Worm (Caenorhabditis elegans) whole organism, mixed stage, embryonic: Measurements from ENCODE around the gene F35C11.4.

Experiments
- bed-3 ChIP-seq: fragments of 200-800 bp; sonication (Bioruptor generic); optimal IDR thresholded peaks from 3 replicates; lab custom pipeline; 2018; ENCODE audit warnings: mild to moderate bottlenecking, missing genetic modification characterization, moderate library complexity, missing compliant biosample characterization
- blmp-1 ChIP-seq: fragments of 150-350 bp; optimal IDR thresholded peaks from 2 replicates; lab custom pipeline; 2014; ENCODE audit warnings: missing biosample characterization, missing genetic modification characterization
- ceh-39 ChIP-seq: fragments of 150-350 bp; optimal IDR thresholded peaks from 2 replicates; lab custom pipeline; 2014; ENCODE audit warnings: missing biosample characterization, missing genetic modification characterization
- ceh-43 ChIP-seq: fragments of 200-800 bp; sonication (Bioruptor generic); optimal IDR thresholded peaks from 2 replicates; lab custom pipeline; 2018; ENCODE audit warnings: mild to moderate bottlenecking, missing genetic modification characterization, moderate library complexity, missing compliant biosample characterization
- ceh-83 ChIP-seq: fragments of 200-800 bp; sonication (Bioruptor generic); optimal IDR thresholded peaks from 2 replicates; lab custom pipeline; 2018; ENCODE audit warnings: mild to moderate bottlenecking, missing genetic modification characterization, missing compliant biosample characterization
- ces-1 ChIP-seq: fragments of 150-350 bp; optimal IDR thresholded peaks from 2 replicates; lab custom pipeline; 2014; ENCODE audit warnings: missing biosample characterization, missing genetic modification reagents, missing genetic modification characterization
- cnd-1 ChIP-seq: fragments of 200-800 bp; sonication (Bioruptor generic); optimal IDR thresholded peaks from 2 replicates; lab custom pipeline; 2018; ENCODE audit warnings: mild to moderate bottlenecking, missing genetic modification characterization, missing compliant biosample characterization
- drap-1 ChIP-seq: fragments of 200-800 bp; sonication (Bioruptor generic); optimal IDR thresholded peaks from 3 replicates; lab custom pipeline; 2018; ENCODE audit warnings: mild to moderate bottlenecking, missing genetic modification characterization, missing compliant biosample characterization
- elt-1 ChIP-seq: sonication (generic microtip); optimal IDR thresholded peaks from 2 replicates; lab custom pipeline; 2017; ENCODE audit warnings: missing genetic modification characterization, mild to moderate bottlenecking, missing compliant biosample characterization, antibody characterized with exemption, moderate library complexity, borderline replicate concordance; ENCODE audit not compliant: insufficient read depth
- elt-3 ChIP-seq: fragments of 150-350 bp; optimal IDR thresholded peaks from 2 replicates; lab custom pipeline; 2014; ENCODE audit warnings: missing biosample characterization, missing genetic modification characterization
- flh-1 ChIP-seq: fragments of 200-800 bp; sonication (Bioruptor generic); optimal IDR thresholded peaks from 2 replicates; lab custom pipeline; 2018; ENCODE audit warnings: mild to moderate bottlenecking, missing genetic modification characterization, moderate library complexity, missing compliant biosample characterization
- ham-2 ChIP-seq: fragments of 200-800 bp; sonication (Bioruptor generic); optimal IDR thresholded peaks from 2 replicates; lab custom pipeline; 2018; ENCODE audit warnings: mild to moderate bottlenecking, missing genetic modification characterization, missing compliant biosample characterization
- lin-32 ChIP-seq: fragments of 200-800 bp; sonication (Bioruptor generic); optimal IDR thresholded peaks from 2 replicates; lab custom pipeline; 2018; ENCODE audit warnings: mild to moderate bottlenecking, missing genetic modification characterization, missing compliant biosample characterization
- lsy-2 ChIP-seq: fragments of 150-350 bp; optimal IDR thresholded peaks from 2 replicates; lab custom pipeline; 2014; ENCODE audit warnings: missing biosample characterization, missing genetic modification characterization
- mab-5 ChIP-seq: fragments of 150-350 bp; optimal IDR thresholded peaks from 2 replicates; lab custom pipeline; 2014; ENCODE audit warnings: missing biosample characterization, missing genetic modification characterization
- mep-1 ChIP-seq: fragments of 150-350 bp; optimal IDR thresholded peaks from 2 replicates; lab custom pipeline; 2017; ENCODE audit warnings: missing biosample characterization, missing genetic modification reagents, missing genetic modification characterization, inconsistent platforms
- mls-2 ChIP-seq: sonication (generic microtip); optimal IDR thresholded peaks from 2 replicates; lab custom pipeline; 2016; ENCODE audit warnings: mild to moderate bottlenecking, missing genetic modification characterization, moderate library complexity, missing compliant biosample characterization
- nhr-12 ChIP-seq: fragments of 150-350 bp; optimal IDR thresholded peaks from 2 replicates; lab custom pipeline; 2014; ENCODE audit warnings: missing biosample characterization, missing genetic modification characterization
- nhr-237 ChIP-seq: fragments of 150-350 bp; optimal IDR thresholded peaks from 2 replicates; lab custom pipeline; 2014; ENCODE audit warnings: missing biosample characterization, missing genetic modification characterization
- nhr-28 ChIP-seq: fragments of 150-350 bp; optimal IDR thresholded peaks from 2 replicates; lab custom pipeline; 2014; ENCODE audit warnings: missing biosample characterization, missing genetic modification characterization
- pha-4 ChIP-seq: fragments of 150-350 bp; optimal IDR thresholded peaks from 2 replicates; lab custom pipeline; 2018; ENCODE audit warnings: missing biosample characterization, missing genetic modification reagents, missing genetic modification characterization
- sem-2 ChIP-seq: fragments of 200-800 bp; sonication (Bioruptor generic); optimal IDR thresholded peaks from 2 replicates; lab custom pipeline; 2018; ENCODE audit warnings: mild to moderate bottlenecking, missing genetic modification characterization, missing compliant biosample characterization
- sptf-1 ChIP-seq: sonication (generic microtip); optimal IDR thresholded peaks from 2 replicates; lab custom pipeline; 2017; ENCODE audit warnings: mild to moderate bottlenecking, missing genetic modification characterization, moderate library complexity, missing compliant biosample characterization
- tbx-8 ChIP-seq: fragments of 200-800 bp; sonication (Bioruptor generic); optimal IDR thresholded peaks from 2 replicates; lab custom pipeline; 2018; ENCODE audit warnings: mild to moderate bottlenecking, missing genetic modification characterization, moderate library complexity, missing compliant biosample characterization
- unc-39 ChIP-seq: fragments of 150-350 bp; optimal IDR thresholded peaks from 2 replicates; lab custom pipeline; 2014; ENCODE audit warnings: missing biosample characterization, missing genetic modification characterization
- unc-62 ChIP-seq: fragments of 150-350 bp; optimal IDR thresholded peaks from 2 replicates; lab custom pipeline; 2014; ENCODE audit warnings: missing biosample characterization, missing genetic modification reagents, missing genetic modification characterization
- zip-8 ChIP-seq: fragments of 150-350 bp; optimal IDR thresholded peaks from 2 replicates; lab custom pipeline; 2014; ENCODE audit warnings: missing biosample characterization, missing genetic modification characterization
- ztf-11 ChIP-seq: fragments of 150-350 bp; optimal IDR thresholded peaks from 2 replicates; lab custom pipeline; 2014; ENCODE audit warnings: missing biosample characterization, missing genetic modification characterization

Gene F35C11.4

DNA sequence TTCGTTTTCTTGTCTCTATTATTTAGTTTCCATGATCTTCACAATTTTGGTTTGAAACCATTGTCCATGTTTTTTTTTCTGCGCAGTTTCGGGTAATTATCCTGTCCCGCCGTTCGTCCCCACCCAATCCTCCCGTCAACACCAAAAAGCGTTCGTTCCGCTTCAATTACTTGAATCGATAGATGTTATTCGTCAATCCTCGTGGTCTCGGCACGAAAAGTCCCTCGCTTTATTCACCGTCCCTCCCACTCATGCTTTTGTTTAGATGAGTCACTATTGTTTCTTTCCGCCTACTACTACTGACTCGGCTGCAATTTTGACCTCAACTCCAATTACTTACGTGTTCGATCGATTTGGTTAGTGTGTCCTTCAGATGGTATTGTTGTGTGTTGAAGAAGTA lies 25.4 kb upstream of the F35C11.4 start:
- TF ChIP-seq flh-1 (GFP tag; lab: Kevin White, UChicago) (no peak), tbx-8 (no peak), mab-5 (tag; lab: Kevin White, UChicago) (no peak), unc-62 (no peak), mls-2 (peak; percentile 19), nhr-237 (tag; lab: Kevin White, UChicago) (no peak), ham-2 (GFP tag; lab: Kevin White, UChicago) (peak; percentile 28), ceh-39 (tag; lab: Kevin White, UChicago) (no peak), ceh-43 (GFP tag; lab: Kevin White, UChicago) (peak; percentile 60), ztf-11 (tag; lab: Kevin White, UChicago) (no peak), drap-1 (GFP tag; lab: Kevin White, UChicago) (no peak), ceh-83 (GFP tag; lab: Kevin White, UChicago) (no peak), unc-39 (tag; lab: Kevin White, UChicago) (no peak), elt-3 (tag; lab: Kevin White, UChicago) (no peak), bed-3 (GFP tag; lab: Kevin White, UChicago) (no peak)

DNA sequence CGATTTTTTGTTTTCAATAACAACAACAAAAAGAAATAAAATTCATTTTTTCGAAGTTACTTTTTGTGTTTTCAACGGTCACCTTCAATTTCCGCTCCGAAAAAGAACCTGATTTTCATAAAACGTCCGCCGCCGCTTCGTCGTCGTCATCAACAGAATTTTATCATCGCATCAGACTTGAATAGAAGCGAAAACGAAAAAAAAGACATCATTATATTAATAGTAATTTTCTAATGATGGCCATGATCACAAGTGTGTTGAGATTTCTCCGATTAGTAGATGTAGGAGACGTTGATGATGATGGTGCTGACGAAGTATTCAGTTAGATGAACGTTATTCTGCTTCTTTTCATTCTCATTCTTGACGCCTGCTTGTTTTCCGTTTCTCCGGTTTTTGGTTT lies 24.9 kb upstream of the F35C11.4 start:
- no peak for TF ChIP-seq ztf-11 (tag; lab: Kevin White, UChicago)
- TF ChIP-seq zip-8 (tag; lab: Kevin White, UChicago): no peak
- TF ChIP-seq sptf-1 (tag; lab: Kevin White, UChicago): no peak
- TF ChIP-seq tbx-8: no peak
- TF ChIP-seq ces-1 (GFP tag; lab: Kevin White, UChicago): no peak
- no peak for TF ChIP-seq ham-2 (GFP tag; lab: Kevin White, UChicago)
- TF ChIP-seq bed-3 (GFP tag; lab: Kevin White, UChicago): no peak
- TF ChIP-seq nhr-12 (tag; lab: Kevin White, UChicago): no peak
- no peak for TF ChIP-seq unc-62
- no peak for TF ChIP-seq ceh-83 (GFP tag; lab: Kevin White, UChicago)
- TF ChIP-seq mep-1 (tag; lab: Kevin White, UChicago): no peak
- no peak for TF ChIP-seq mls-2
- no peak for TF ChIP-seq ceh-39 (tag; lab: Kevin White, UChicago)
- no peak for TF ChIP-seq nhr-237 (tag; lab: Kevin White, UChicago)
- no peak for TF ChIP-seq nhr-28 (tag; lab: Kevin White, UChicago)
- TF ChIP-seq lsy-2 (tag; lab: Kevin White, UChicago): no peak
- no peak for TF ChIP-seq pha-4 (tag; lab: Kevin White, UChicago)
- no peak for TF ChIP-seq flh-1 (GFP tag; lab: Kevin White, UChicago)
- no peak for TF ChIP-seq elt-3 (tag; lab: Kevin White, UChicago)
- TF ChIP-seq lin-32 (GFP tag; lab: Kevin White, UChicago): no peak

DNA sequence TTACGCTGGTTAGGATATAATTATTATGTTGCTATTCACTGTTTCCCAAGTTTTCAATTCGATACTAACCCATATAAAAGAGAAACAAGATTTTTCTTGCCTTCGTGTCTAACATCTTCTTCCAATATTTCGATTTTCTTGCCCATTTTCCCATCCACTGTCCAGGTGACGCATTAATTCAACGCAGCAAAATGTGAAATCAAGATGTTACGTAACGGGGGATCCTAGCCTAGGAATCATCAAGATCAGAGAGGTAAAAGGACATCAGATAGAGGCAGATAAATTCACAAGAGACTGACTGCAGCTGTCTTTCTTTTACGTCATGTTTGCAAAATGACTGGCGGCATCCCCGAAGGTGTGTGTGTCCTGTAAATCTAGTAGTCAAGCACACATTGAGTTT lies 24.2 kb upstream of the F35C11.4 start:
- TF ChIP-seq blmp-1 (no peak), elt-1 (tag; lab: Kevin White, UChicago) (peak; percentile 36), mep-1 (tag; lab: Kevin White, UChicago) (no peak), zip-8 (tag; lab: Kevin White, UChicago) (peak; percentile 60)

DNA sequence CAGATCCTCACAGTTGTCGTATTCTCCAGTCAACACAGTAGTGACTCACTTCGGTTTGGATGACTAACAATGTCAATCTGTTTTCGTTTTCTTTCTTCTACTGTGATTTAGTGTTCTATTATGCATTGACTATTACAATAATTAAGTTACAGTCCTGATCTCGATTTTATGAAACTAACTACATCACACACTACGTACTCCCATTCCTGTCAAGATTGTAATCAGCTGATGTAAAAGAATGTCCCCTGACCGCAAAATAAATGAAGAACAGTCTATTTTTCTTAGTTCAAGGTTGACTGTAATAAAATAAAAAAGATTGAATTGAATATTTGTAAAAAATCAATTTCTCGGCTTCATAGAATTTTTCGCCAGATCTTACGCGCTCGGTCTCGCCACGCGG lies 23.5 kb upstream of the F35C11.4 start:
- TF ChIP-seq ham-2 (GFP tag; lab: Kevin White, UChicago): no peak
- no peak for TF ChIP-seq lsy-2 (tag; lab: Kevin White, UChicago)
- no peak for TF ChIP-seq mls-2
- no peak for TF ChIP-seq tbx-8
- no peak for TF ChIP-seq ces-1 (GFP tag; lab: Kevin White, UChicago)
- no peak for TF ChIP-seq sptf-1 (tag; lab: Kevin White, UChicago)
- TF ChIP-seq nhr-28 (tag; lab: Kevin White, UChicago): no peak
- TF ChIP-seq flh-1 (GFP tag; lab: Kevin White, UChicago): no peak
- no peak for TF ChIP-seq pha-4 (tag; lab: Kevin White, UChicago)

DNA sequence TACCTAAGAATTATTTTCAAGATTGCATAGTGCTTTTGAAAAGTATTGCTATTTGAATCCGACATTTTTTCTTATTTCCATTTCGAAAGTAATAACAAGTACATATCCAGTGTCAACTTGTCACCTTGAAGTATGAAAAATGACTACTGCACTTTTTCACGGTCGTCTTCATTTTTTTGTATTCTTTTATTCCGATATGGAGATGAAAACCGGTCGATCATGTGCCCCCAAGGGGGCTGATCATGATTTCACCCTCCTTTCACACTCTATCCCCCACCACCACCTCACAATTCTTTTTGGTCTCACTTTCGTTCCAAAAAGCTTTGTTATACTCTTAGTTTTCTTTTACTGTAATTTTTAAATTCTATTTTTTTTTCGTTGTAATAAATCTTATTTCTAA lies 22.9 kb upstream of the F35C11.4 start:
- TF ChIP-seq cnd-1 (tag; lab: Kevin White, UChicago) (no peak), unc-39 (tag; lab: Kevin White, UChicago) (no peak), lin-32 (GFP tag; lab: Kevin White, UChicago) (no peak), sem-2 (GFP tag; lab: Kevin White, UChicago) (no peak), bed-3 (GFP tag; lab: Kevin White, UChicago) (no peak), ceh-43 (GFP tag; lab: Kevin White, UChicago) (no peak), mls-2 (no peak)
